Fruit fly (Drosophila melanogaster): ENCODE measurements around the gene CG42526.

CG42526 gene

dm6 chr3L:9420054-9420818, 15.0 kb downstream of the CG42526 start (continued):
- TF ChIP-seq Nf-YA (GFP tag; IDR thresholded peaks at IDR 0.05) (peak; percentile 43; the same call in 1 of the 2 replicates), CG6765 (GFP tag; optimal IDR thresholded peaks at IDR 0.05) (no peak), seq (GFP tag; IDR thresholded peaks at IDR 0.05) (peak; percentile 58; the same call in 1 of the 2 replicates), mirr (GFP tag; optimal IDR thresholded peaks at IDR 0.05) (no peak), CG15479 (GFP tag; optimal IDR thresholded peaks at IDR 0.05) (no peak), Kr (GFP tag; optimal IDR thresholded peaks at IDR 0.05) (no peak), CG9797 (GFP tag; optimal IDR thresholded peaks at IDR 0.05) (no peak), lbe (GFP tag; optimal IDR thresholded peaks at IDR 0.05) (peak; percentile 92), sisA (GFP tag; IDR thresholded peaks at IDR 0.05) (peak; percentile 53; the same call in 1 of the 2 replicates), CG2199 (GFP tag; IDR thresholded peaks at IDR 0.05) (no peak), CG12071 (GFP tag; optimal IDR thresholded peaks at IDR 0.05) (no peak), Jarid2 (GFP tag; optimal IDR thresholded peaks at IDR 0.05) (no peak), chm (GFP tag; IDR thresholded peaks at IDR 0.05) (no peak), CG10209 (GFP tag; optimal IDR thresholded peaks at IDR 0.05) (peak; percentile 26), CG18262 (tag; optimal IDR thresholded peaks at IDR 0.05) (peak; percentile 56), CG17802 (tag; optimal IDR thresholded peaks at IDR 0.05) (no peak), Hr39 (optimal IDR thresholded peaks at IDR 0.05) (no peak), CG10462 (GFP tag; optimal IDR thresholded peaks at IDR 0.05) (no peak), CG7839 (tag; optimal IDR thresholded peaks at IDR 0.05) (peak; percentile 58), psq (GFP tag; optimal IDR thresholded peaks at IDR 0.05) (no peak), bowl (GFP tag; IDR thresholded peaks at IDR 0.05) (no peak), CG11456 (GFP tag; IDR thresholded peaks at IDR 0.05) (0 out of 3 replicates have a peak, but pooled peaks have one; percentile 24), Tbp (GFP tag; optimal IDR thresholded peaks at IDR 0.05) (no peak), ara (GFP tag; IDR thresholded peaks at IDR 0.05) (no peak), CkIIα-i1 (GFP tag; IDR thresholded peaks at IDR 0.05) (no peak), Ets65A (GFP tag) (no peak), H2.0 (GFP tag; IDR thresholded peaks at IDR 0.05) (0 out of 2 replicates have a peak, but pooled peaks have one; percentile 24), Hmx (GFP tag; optimal IDR thresholded peaks at IDR 0.05) (no peak), D19B (GFP tag; optimal IDR thresholded peaks at IDR 0.05) (no peak), dpn (GFP tag; optimal IDR thresholded peaks at IDR 0.05) (peak in 1 of 2 experiments; percentile 47), oc (tag; optimal IDR thresholded peaks at IDR 0.05) (peak; percentile 8), Oaz (GFP tag; IDR thresholded peaks at IDR 0.05) (no peak), Ada2b (GFP tag; IDR thresholded peaks at IDR 0.05) (peak; percentile 55), mam (GFP tag; optimal IDR thresholded peaks at IDR 0.05) (no peak), E2f2 (GFP tag; IDR thresholded peaks at IDR 0.05) (peak; percentile 39; the same call in 1 of the 2 replicates), CG17359 (tag; optimal IDR thresholded peaks at IDR 0.05) (peak; percentile 66), CG13287 (GFP tag; IDR thresholded peaks at IDR 0.05; ENCODE audit: partially characterized antibody) (no peak), gsb-n (tag; optimal IDR thresholded peaks at IDR 0.05) (peak; percentile 35), Atf3 (GFP tag; optimal IDR thresholded peaks at IDR 0.05) (no peak), CG1792 (GFP tag; optimal IDR thresholded peaks at IDR 0.05) (no peak), slp2 (GFP tag; optimal IDR thresholded peaks at IDR 0.05) (peak; percentile 17), Neu2 (GFP tag; optimal IDR thresholded peaks at IDR 0.05; ENCODE audit: borderline replicate concordance) (no peak), CG15073 (GFP tag; optimal IDR thresholded peaks at IDR 0.05) (no peak), chn (GFP tag; optimal IDR thresholded peaks at IDR 0.05) (no peak), CG4617 (GFP tag; optimal IDR thresholded peaks at IDR 0.05; ENCODE audit: borderline replicate concordance) (no peak), CG4730 (GFP tag; IDR thresholded peaks at IDR 0.05) (no peak), cwo (GFP tag; optimal IDR thresholded peaks at IDR 0.05) (no peak), Fer3 (tag; optimal IDR thresholded peaks at IDR 0.05) (peak; percentile 29), CG13775 (GFP tag; optimal IDR thresholded peaks at IDR 0.05) (peak; percentile 23), Bteb2 (GFP tag; optimal IDR thresholded peaks at IDR 0.05) (peak; percentile 16)
